Fruit fly (Drosophila melanogaster) whole organism, wandering third instar larva: Measurements from ENCODE around the gene CG7386.

Source experiments
- Abd-B ChIP-seq: fragments of >200 bp; optimal IDR thresholded peaks from 2 replicates; lab custom pipeline; 2017; ENCODE audit warnings: missing biosample characterization, missing genetic modification characterization
- CG32264 ChIP-seq: fragments of 200-800 bp; sonication (Bioruptor generic); optimal IDR thresholded peaks from 2 replicates; lab custom pipeline; 2016; ENCODE audit warnings: missing biosample characterization, missing genetic modification characterization
- CG9705 ChIP-seq: fragments of 200-800 bp; sonication (Bioruptor generic); optimal IDR thresholded peaks from 2 replicates; lab custom pipeline; 2018; ENCODE audit warnings: missing biosample characterization, mild to moderate bottlenecking, missing genetic modification characterization
- CrebA ChIP-seq: fragments of 200-800 bp; sonication (Bioruptor generic); optimal IDR thresholded peaks from 2 replicates; lab custom pipeline; 2016; ENCODE audit warnings: missing biosample characterization, mild to moderate bottlenecking, missing genetic modification characterization, borderline replicate concordance
- Dfd ChIP-seq: fragments of >200 bp; optimal IDR thresholded peaks from 2 replicates; lab custom pipeline; 2017; ENCODE audit warnings: missing biosample characterization, missing genetic modification characterization
- Dif ChIP-seq: fragments of 200-275, 200-300 bp; sonication (Bioruptor generic); optimal IDR thresholded peaks from 2 replicates; lab custom pipeline; 2018; ENCODE audit warnings: missing biosample characterization, missing genetic modification characterization; ENCODE audit not compliant: partially characterized antibody
- GATAd ChIP-seq: sonication (Bioruptor generic); optimal IDR thresholded peaks from 2 replicates; lab custom pipeline; 2016; ENCODE audit warnings: missing biosample characterization, missing genetic modification characterization
- HLH106 ChIP-seq: fragments of 200-800 bp; optimal IDR thresholded peaks from 3 replicates; lab custom pipeline; 2019; ENCODE audit warnings: missing biosample characterization, mild to moderate bottlenecking, missing genetic modification characterization, moderate library complexity
- Hnf4 ChIP-seq: fragments of 200-800 bp; sonication (Bioruptor generic); optimal IDR thresholded peaks from 2 replicates; lab custom pipeline; 2016; ENCODE audit warnings: missing biosample characterization, mild to moderate bottlenecking, missing genetic modification characterization
- Hr78 ChIP-seq: fragments of >200 bp; optimal IDR thresholded peaks from 2 replicates; lab custom pipeline; 2017; ENCODE audit warnings: missing biosample characterization, missing genetic modification characterization
- Hr83 ChIP-seq: fragments of 200-300 bp; sonication (Bioruptor generic); optimal IDR thresholded peaks from 2 replicates; lab custom pipeline; 2016; ENCODE audit warnings: missing biosample characterization, mild to moderate bottlenecking, missing genetic modification characterization, moderate library complexity; ENCODE audit not compliant: poor library complexity, severe bottlenecking
- N ChIP-seq: fragments of >200 bp; optimal IDR thresholded peaks from 2 replicates; lab custom pipeline; 2018; ENCODE audit warnings: missing biosample characterization, missing external identifiers, missing genetic modification characterization
- OdsH ChIP-seq: fragments of 200-800 bp; sonication (Bioruptor generic); optimal IDR thresholded peaks from 2 replicates; lab custom pipeline; 2016; ENCODE audit warnings: missing biosample characterization, mild to moderate bottlenecking, missing genetic modification characterization
- Rel ChIP-seq, 2 experiments: fragments of 200-800 bp; sonication (Bioruptor generic) in 1 of 2; optimal IDR thresholded peaks; 2 replicates in 1 of 2; 3 replicates in 1 of 2; lab custom pipeline; 2016 to 2019; ENCODE audit warnings: mild to moderate bottlenecking in 2 of 2, missing biosample characterization in 2 of 2, missing genetic modification characterization in 2 of 2, moderate library complexity in 1 of 2
- Sp1 ChIP-seq: fragments of 200-800 bp; sonication (Bioruptor generic); optimal IDR thresholded peaks from 3 replicates; lab custom pipeline; 2019; ENCODE audit warnings: missing biosample characterization, mild to moderate bottlenecking, missing genetic modification characterization, moderate library complexity
- Vsx2 ChIP-seq: fragments of 200-300, 225-300 bp; sonication (Bioruptor generic); optimal IDR thresholded peaks from 2 replicates; lab custom pipeline; 2018; ENCODE audit warnings: missing biosample characterization, missing genetic modification characterization; ENCODE audit not compliant: partially characterized antibody
- br ChIP-seq: fragments of 200-800 bp; sonication (Bioruptor generic); optimal IDR thresholded peaks from 2 replicates; lab custom pipeline; 2016; ENCODE audit warnings: missing biosample characterization, missing genetic modification characterization
- brk ChIP-seq: fragments of 200-800 bp; sonication (Bioruptor generic); optimal IDR thresholded peaks from 2 replicates; lab custom pipeline; 2016; ENCODE audit warnings: missing biosample characterization, mild to moderate bottlenecking, missing genetic modification characterization
- dl ChIP-seq, 2 experiments: fragments of 175-275, 200-275 bp in 1 of 2; fragments of 200-275 bp in 1 of 2; sonication (Bioruptor generic); optimal IDR thresholded peaks; lab custom pipeline; 2018; ENCODE audit warnings: mild to moderate bottlenecking in 2 of 2, missing biosample characterization in 2 of 2, missing genetic modification characterization in 2 of 2, moderate library complexity in 2 of 2; ENCODE audit not compliant: partially characterized antibody in 2 of 2, insufficient read depth in 1 of 2
- dmrt93B ChIP-seq: fragments of 200-800 bp; sonication (Bioruptor generic); optimal IDR thresholded peaks from 2 replicates; lab custom pipeline; 2018; ENCODE audit warnings: missing biosample characterization, mild to moderate bottlenecking, missing genetic modification characterization
- dsf ChIP-seq: sonication (Bioruptor generic); optimal IDR thresholded peaks from 2 replicates; lab custom pipeline; 2016; ENCODE audit warnings: missing biosample characterization, missing genetic modification characterization, borderline replicate concordance
- ey ChIP-seq: fragments of 200-800 bp; sonication (Bioruptor generic); optimal IDR thresholded peaks from 2 replicates; lab custom pipeline; 2016; ENCODE audit warnings: missing biosample characterization, missing genetic modification characterization
- foxo ChIP-seq, 2 experiments: fragments of 200-800 bp; sonication (Bioruptor generic); optimal IDR thresholded peaks; 2 replicates in 1 of 2; 3 replicates in 1 of 2; lab custom pipeline; 2016 to 2017; ENCODE audit warnings: missing biosample characterization in 2 of 2, missing genetic modification characterization in 2 of 2
- fru ChIP-seq: fragments of 200-800 bp; sonication (Bioruptor generic); optimal IDR thresholded peaks from 3 replicates; lab custom pipeline; 2016; ENCODE audit warnings: missing biosample characterization, mild to moderate bottlenecking, missing genetic modification characterization
- h ChIP-seq: fragments of 200-800 bp; sonication (Bioruptor generic); optimal IDR thresholded peaks from 3 replicates; lab custom pipeline; 2016; ENCODE audit warnings: missing biosample characterization, mild to moderate bottlenecking, missing genetic modification characterization
- jim ChIP-seq: fragments of 175-275, 200-325 bp; sonication (Bioruptor generic); optimal IDR thresholded peaks from 2 replicates; lab custom pipeline; 2016; ENCODE audit warnings: missing biosample characterization, mild to moderate bottlenecking, missing genetic modification characterization
- lola ChIP-seq: fragments of >200 bp; optimal IDR thresholded peaks from 2 replicates; lab custom pipeline; 2017; ENCODE audit warnings: missing biosample characterization, missing genetic modification characterization
- pan ChIP-seq: fragments of >200 bp; optimal IDR thresholded peaks from 2 replicates; lab custom pipeline; 2017
- psq ChIP-seq: fragments of 200-800 bp; sonication (Bioruptor generic); optimal IDR thresholded peaks from 3 replicates; lab custom pipeline; 2017; ENCODE audit warnings: missing biosample characterization, mild to moderate bottlenecking, missing genetic modification characterization, moderate library complexity
- rgr ChIP-seq: fragments of 200-800 bp; sonication (Bioruptor generic); optimal IDR thresholded peaks from 3 replicates; lab custom pipeline; 2016; ENCODE audit warnings: missing biosample characterization, mild to moderate bottlenecking, missing genetic modification characterization
- sage ChIP-seq: fragments of 200-800 bp; sonication (Bioruptor generic); optimal IDR thresholded peaks from 2 replicates; lab custom pipeline; 2016; ENCODE audit warnings: missing biosample characterization, mild to moderate bottlenecking, missing genetic modification characterization
- sv ChIP-seq: fragments of 200-800 bp; sonication (Bioruptor generic); optimal IDR thresholded peaks from 3 replicates; lab custom pipeline; 2016; ENCODE audit warnings: missing biosample characterization, missing genetic modification characterization
- tai ChIP-seq: sonication (Bioruptor generic); optimal IDR thresholded peaks from 2 replicates; lab custom pipeline; 2016; ENCODE audit warnings: missing biosample characterization, missing genetic modification characterization
- woc ChIP-seq: sonication (Bioruptor generic); optimal IDR thresholded peaks from 2 replicates; lab custom pipeline; 2016; ENCODE audit warnings: missing biosample characterization, mild to moderate bottlenecking, missing genetic modification characterization

The CG7386 gene

dm6 chr3L:6218517-6219155 lies 29.1 kb downstream of the CG7386 start:
- no peak for TF ChIP-seq tai (GFP tag; lab: Kevin White, UChicago)
- no peak for TF ChIP-seq woc
- peak in 1 of 2 experiments; percentile 23 for TF ChIP-seq dl (GFP tag; optimal IDR thresholded peaks at IDR 0.05; lab: Kevin White, UChicago; ENCODE audit: insufficient read depth in 1 of 2, partially characterized antibody in 2 of 2)
- no peak for TF ChIP-seq fru (GFP tag; lab: Kevin White, UChicago)
- TF ChIP-seq CG32264 (GFP tag; lab: Kevin White, UChicago): no peak
- TF ChIP-seq sage (GFP tag; lab: Kevin White, UChicago): peak; percentile 75
- TF ChIP-seq foxo (GFP tag; optimal IDR thresholded peaks at IDR 0.05; lab: Kevin White, UChicago): peak in 1 of 2 experiments; percentile 52
- no peak for TF ChIP-seq OdsH (GFP tag; lab: Kevin White, UChicago)
- no peak for TF ChIP-seq Hnf4 (GFP tag; lab: Kevin White, UChicago)
- TF ChIP-seq Sp1 (GFP tag; lab: Kevin White, UChicago): no peak
- TF ChIP-seq Rel (GFP tag; optimal IDR thresholded peaks at IDR 0.05; lab: Kevin White, UChicago): peak; percentile 57
- no peak for TF ChIP-seq Rel (tag; optimal IDR thresholded peaks at IDR 0.05; lab: Kevin White, UChicago)
- peak; percentile 84 for TF ChIP-seq CrebA (GFP tag; lab: Kevin White, UChicago)
- no peak for TF ChIP-seq sv (GFP tag; lab: Kevin White, UChicago)
- TF ChIP-seq psq: peak; percentile 84

DNA sequence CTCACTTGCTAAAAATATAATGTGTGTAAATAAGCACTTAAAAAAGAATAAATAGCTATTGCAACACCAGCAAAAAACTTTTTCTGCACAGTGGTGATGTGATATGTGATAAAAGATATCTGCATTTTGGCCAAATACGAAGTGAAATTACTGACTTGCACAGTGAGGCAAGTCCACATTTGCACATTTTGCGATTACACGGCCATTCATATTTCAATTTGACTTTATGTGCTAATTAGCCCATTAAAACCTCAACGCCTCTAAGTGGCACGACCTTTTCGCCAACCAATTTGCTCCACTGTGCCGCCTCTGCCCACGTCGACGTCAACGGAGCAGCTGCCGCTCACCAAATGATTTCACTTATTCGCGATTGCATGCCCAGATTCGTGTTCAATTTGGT lies 30.6 kb downstream of the CG7386 start, which contains the start of gene CG33946:
Gene CG33946 (plus strand): TSS at position 392 of the 400 bp plus-strand sequence.
- TF ChIP-seq h: peak; percentile 61
- no peak for TF ChIP-seq Vsx2 (GFP tag; lab: Kevin White, UChicago)
- peak; percentile 30 for TF ChIP-seq HLH106 (tag; lab: Kevin White, UChicago)
- TF ChIP-seq lola (GFP tag; lab: Kevin White, UChicago): no peak
- no peak for TF ChIP-seq Rel (GFP tag; optimal IDR thresholded peaks at IDR 0.05; lab: Kevin White, UChicago)
- TF ChIP-seq Rel (tag; optimal IDR thresholded peaks at IDR 0.05; lab: Kevin White, UChicago): no peak
- no peak for TF ChIP-seq brk (GFP tag; lab: Kevin White, UChicago)
- TF ChIP-seq OdsH (GFP tag; lab: Kevin White, UChicago): peak; percentile 17
- peak; percentile 36 for TF ChIP-seq fru (GFP tag; lab: Kevin White, UChicago)
- TF ChIP-seq Dif: no peak
- TF ChIP-seq dmrt93B (GFP tag; lab: Kevin White, UChicago): peak; percentile 35
- peak; percentile 63 for TF ChIP-seq ey
- TF ChIP-seq GATAd (GFP tag; lab: Kevin White, UChicago): no peak
- TF ChIP-seq jim (GFP tag; lab: Kevin White, UChicago): no peak
- TF ChIP-seq CG9705: no peak
- no peak for TF ChIP-seq Hr78
- TF ChIP-seq Hnf4 (GFP tag; lab: Kevin White, UChicago): no peak
- peak; percentile 47 for TF ChIP-seq psq
- TF ChIP-seq Sp1 (GFP tag; lab: Kevin White, UChicago): peak; percentile 2
- TF ChIP-seq Hr83: no peak
- TF ChIP-seq dl (GFP tag; optimal IDR thresholded peaks at IDR 0.05; lab: Kevin White, UChicago; ENCODE audit: insufficient read depth in 1 of 2, partially characterized antibody in 2 of 2): no peak
- no peak for TF ChIP-seq Dfd
- no peak for TF ChIP-seq pan (lab: Kevin White, UChicago)
- no peak for TF ChIP-seq woc
- TF ChIP-seq foxo (GFP tag; optimal IDR thresholded peaks at IDR 0.05; lab: Kevin White, UChicago): peak in 1 of 2 experiments; percentile 54
- TF ChIP-seq br (GFP tag; lab: Kevin White, UChicago): peak; percentile 23
- no peak for TF ChIP-seq tai (GFP tag; lab: Kevin White, UChicago)
- peak; percentile 63 for TF ChIP-seq rgr (GFP tag; lab: Kevin White, UChicago)
- no peak for TF ChIP-seq sage (GFP tag; lab: Kevin White, UChicago)
- no peak for TF ChIP-seq Abd-B
- TF ChIP-seq, all 38 proteins: peak for 11

DNA sequence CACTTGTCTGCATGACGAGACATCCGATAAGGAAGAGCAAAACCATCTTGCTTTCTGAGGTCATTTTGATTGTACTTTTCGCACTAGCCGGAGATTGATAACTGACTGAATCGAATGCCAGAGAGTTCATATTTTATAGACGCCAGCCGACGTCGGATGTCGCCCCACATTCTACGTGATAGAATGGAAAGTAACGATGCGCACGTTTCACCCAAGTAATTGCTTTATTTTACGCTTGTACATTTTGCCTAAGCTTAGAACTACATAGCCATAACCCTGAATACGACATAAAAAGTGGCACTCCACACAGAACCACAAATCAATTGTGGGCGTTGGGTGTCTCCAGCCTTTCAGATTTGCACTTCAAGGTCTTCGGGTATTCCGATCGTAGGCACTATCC lies 42.7 kb downstream of the CG7386 start, which contains the start of gene CG13299:
Gene CG13299 (minus strand): TSS at position 101 of the 400 bp plus-strand sequence.
- TF ChIP-seq sage (GFP tag; lab: Kevin White, UChicago) (no peak), Hr83 (no peak), dsf (no peak), Dif (no peak), sv (GFP tag; lab: Kevin White, UChicago) (no peak), N (GFP tag; lab: Kevin White, UChicago) (no peak), tai (GFP tag; lab: Kevin White, UChicago) (no peak), Hnf4 (GFP tag; lab: Kevin White, UChicago) (no peak), lola (GFP tag; lab: Kevin White, UChicago) (no peak)
